Worm (Caenorhabditis elegans): ENCODE data around the gene H41C03.1.

Gene H41C03.1

DNA sequence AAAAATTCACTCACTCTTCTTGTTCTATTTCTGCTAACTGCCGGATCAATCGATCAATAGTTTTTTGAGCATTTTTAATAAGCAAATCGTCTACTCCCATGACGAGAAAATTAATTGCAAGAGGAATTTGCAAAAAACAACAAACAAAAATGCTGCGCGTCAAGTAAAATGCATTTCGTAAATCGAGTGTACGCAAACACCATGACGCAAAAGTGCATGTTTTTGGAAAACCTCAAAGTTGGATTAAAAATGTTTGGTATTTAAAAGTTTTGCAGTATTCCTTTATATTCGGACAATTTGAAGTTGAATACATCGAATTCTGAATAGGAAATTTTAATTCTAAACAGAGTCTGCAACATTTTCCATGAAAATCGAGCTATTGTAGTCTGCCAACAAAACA is 15.0 kb upstream of the H41C03.1 start, which contains the start of gene ZK1248.19 (continued):
- TF ChIP-seq unc-130 (tag; optimal IDR thresholded peaks at IDR 0.05) (peak; percentile 32), lin-14 (GFP tag; optimal IDR thresholded peaks at IDR 0.05) (peak; percentile 13), nhr-20 (tag; optimal IDR thresholded peaks at IDR 0.05) (peak; percentile 39), C16A3.4 (tag; optimal IDR thresholded peaks at IDR 0.05) (peak; percentile 54), nhr-19 (GFP tag; conservative IDR thresholded peaks at IDR 0.05) (no peak), unc-86 (tag; optimal IDR thresholded peaks at IDR 0.05) (no peak), hlh-17 (GFP tag; optimal IDR thresholded peaks at IDR 0.05; ENCODE audit: borderline replicate concordance) (no peak), fkh-4 (tag; optimal IDR thresholded peaks at IDR 0.05; ENCODE audit: borderline replicate concordance) (no peak), egl-27 (tag; optimal IDR thresholded peaks at IDR 0.05) (no peak), dpl-1 (GFP tag; optimal IDR thresholded peaks at IDR 0.05) (peak; percentile 5 to 49 (median 31)), grh-1 (GFP tag; IDR thresholded peaks at IDR 0.05) (no peak), nhr-28 (tag; optimal IDR thresholded peaks at IDR 0.05) (no peak)

DNA sequence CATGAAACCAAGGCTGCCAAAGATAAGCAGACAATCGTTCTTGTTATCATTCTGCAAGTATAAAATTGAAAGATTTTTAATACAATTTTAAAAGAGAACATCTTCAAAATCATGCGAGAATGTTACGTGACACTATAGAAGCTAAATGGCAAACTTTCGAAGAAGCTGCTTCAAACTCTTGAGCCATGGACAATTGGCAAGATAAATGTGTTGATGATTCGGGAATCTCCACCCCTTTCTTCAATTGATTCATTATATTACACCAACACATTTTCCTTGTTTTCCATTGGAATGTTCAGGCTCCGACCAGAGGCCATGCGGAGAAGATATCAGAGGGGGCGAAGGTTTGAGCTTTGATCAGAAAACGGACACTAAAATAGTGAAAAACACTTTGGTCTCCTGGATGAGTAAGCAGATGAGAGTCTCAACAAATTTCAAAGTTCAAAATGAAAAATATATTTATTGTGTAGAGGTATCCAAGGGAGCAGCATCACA is 13.1 kb upstream of the H41C03.1 start, which contains the start of gene lec-5:
TSS of gene lec-5 (minus strand) at position 51 of the 495 bp plus-strand sequence.
- TF ChIP-seq ceh-90 (tag; optimal IDR thresholded peaks at IDR 0.05) (no peak), zag-1 (tag; optimal IDR thresholded peaks at IDR 0.05) (no peak), nhr-11 (tag; optimal IDR thresholded peaks at IDR 0.05) (no peak), nhr-76 (tag; optimal IDR thresholded peaks at IDR 0.05) (no peak), grh-1 (GFP tag; IDR thresholded peaks at IDR 0.05) (no peak), nhr-237 (tag; optimal IDR thresholded peaks at IDR 0.05) (no peak), lin-35 (GFP tag; optimal IDR thresholded peaks at IDR 0.05) (no peak), snu-23 (GFP tag; optimal IDR thresholded peaks at IDR 0.05) (peak; percentile 23), lsy-2 (tag; optimal IDR thresholded peaks at IDR 0.05) (peak in 1 of 2 experiments; percentile 47), ceh-82 (tag; optimal IDR thresholded peaks at IDR 0.05) (no peak), hlh-17 (GFP tag; optimal IDR thresholded peaks at IDR 0.05; ENCODE audit: borderline replicate concordance) (no peak), lin-14 (GFP tag; optimal IDR thresholded peaks at IDR 0.05) (peak; percentile 72), unc-62 (GFP tag; optimal IDR thresholded peaks at IDR 0.05) (no peak), lir-3 (tag; optimal IDR thresholded peaks at IDR 0.05; ENCODE audit: poor library complexity) (no peak), isw-1 (GFP tag; IDR thresholded peaks at IDR 0.05) (no peak), elt-3 (tag; optimal IDR thresholded peaks at IDR 0.05) (no peak), alr-1 (tag; optimal IDR thresholded peaks at IDR 0.05; ENCODE audit: borderline replicate concordance) (no peak), nhr-19 (GFP tag; conservative IDR thresholded peaks at IDR 0.05) (peak; percentile 38), snpc-4 (tag; optimal IDR thresholded peaks at IDR 0.05) (no peak), F16B12.6 (tag; optimal IDR thresholded peaks at IDR 0.05) (no peak), rnt-1 (tag; optimal IDR thresholded peaks at IDR 0.05) (peak; percentile 56), nhr-12 (tag; optimal IDR thresholded peaks at IDR 0.05) (no peak), unc-130 (tag; optimal IDR thresholded peaks at IDR 0.05) (peak; percentile 63), ceh-8 (GFP tag; optimal IDR thresholded peaks at IDR 0.05) (no peak), elt-2 (tag; optimal IDR thresholded peaks at IDR 0.05) (no peak), hpl-2 (GFP tag; optimal IDR thresholded peaks at IDR 0.05) (no peak), mep-1 (tag; optimal IDR thresholded peaks at IDR 0.05) (peak; percentile 2), nhr-90 (tag; optimal IDR thresholded peaks at IDR 0.05; ENCODE audit: poor library complexity) (no peak), irx-1 (tag; optimal IDR thresholded peaks at IDR 0.05) (no peak), fkh-4 (tag; optimal IDR thresholded peaks at IDR 0.05; ENCODE audit: borderline replicate concordance) (no peak), lin-13 (GFP tag; optimal IDR thresholded peaks at IDR 0.05) (no peak), lin-15B (tag; optimal IDR thresholded peaks at IDR 0.05) (no peak), unc-86 (tag; optimal IDR thresholded peaks at IDR 0.05) (no peak), efl-3 (GFP tag; optimal IDR thresholded peaks at IDR 0.05) (no peak), ama-1 (optimal IDR thresholded peaks at IDR 0.05) (no peak), unc-30 (tag; optimal IDR thresholded peaks at IDR 0.05) (no peak), ets-5 (GFP tag; IDR thresholded peaks at IDR 0.05) (no peak), nhr-47 (tag; optimal IDR thresholded peaks at IDR 0.05) (no peak), sup-37 (GFP tag; optimal IDR thresholded peaks at IDR 0.05) (no peak), vab-15 (tag; optimal IDR thresholded peaks at IDR 0.05) (no peak), lin-39 (tag; optimal IDR thresholded peaks at IDR 0.05) (no peak), tlp-1 (tag; optimal IDR thresholded peaks at IDR 0.05) (no peak), ztf-4 (tag; optimal IDR thresholded peaks at IDR 0.05) (no peak), nhr-77 (tag; optimal IDR thresholded peaks at IDR 0.05) (no peak), blmp-1 (tag; optimal IDR thresholded peaks at IDR 0.05) (no peak)
